Fruit fly (Drosophila melanogaster): ENCODE data around the gene pps.

The pps gene

DNA sequence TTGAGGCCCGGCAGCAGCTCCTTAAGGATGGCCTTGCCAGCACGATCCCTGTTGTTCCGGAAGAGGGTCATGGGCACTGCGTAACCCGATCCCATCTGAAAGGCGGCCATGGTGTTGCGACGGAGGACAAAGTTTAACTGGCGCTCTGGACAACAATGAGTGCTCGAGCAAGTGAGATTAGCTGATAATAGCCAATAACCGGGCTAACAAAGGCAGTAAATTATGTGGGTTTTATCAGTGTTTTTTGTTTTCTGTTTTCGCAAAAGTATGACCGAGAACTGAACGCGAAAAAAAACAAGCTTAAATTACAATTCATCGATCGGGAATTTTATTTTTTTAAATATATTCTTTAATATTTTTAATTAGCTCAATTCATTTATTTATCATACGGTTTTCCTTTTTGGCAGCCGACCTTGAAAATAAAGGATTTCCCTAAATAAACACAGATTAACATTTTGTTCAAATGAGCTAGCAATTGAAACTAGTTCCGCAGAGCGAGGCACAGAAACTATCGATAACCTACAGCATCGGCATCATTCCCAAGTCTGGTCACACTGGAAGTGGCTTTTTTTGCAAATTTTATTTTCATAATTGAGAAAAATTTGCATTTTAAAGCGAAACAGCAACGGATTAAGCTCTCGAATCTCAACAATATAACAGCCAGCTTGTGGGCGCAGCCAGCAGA, at the start of gene pps, which contains the start of gene Dip-C:
pps (plus strand) TSS at position 555 of the 685 bp plus-strand sequence.
Dip-C (minus strand) TSS at position 486 of the 685 bp plus-strand sequence.
- TF ChIP-seq Rel (GFP tag; optimal IDR thresholded peaks at IDR 0.05) (no peak), Rel (tag; optimal IDR thresholded peaks at IDR 0.05) (peak; percentile 83), Sp1 (GFP tag; optimal IDR thresholded peaks at IDR 0.05) (peak; percentile 26), Abd-B (GFP tag; optimal IDR thresholded peaks at IDR 0.05) (no peak), psq (GFP tag; optimal IDR thresholded peaks at IDR 0.05) (peak; percentile 4)

DNA sequence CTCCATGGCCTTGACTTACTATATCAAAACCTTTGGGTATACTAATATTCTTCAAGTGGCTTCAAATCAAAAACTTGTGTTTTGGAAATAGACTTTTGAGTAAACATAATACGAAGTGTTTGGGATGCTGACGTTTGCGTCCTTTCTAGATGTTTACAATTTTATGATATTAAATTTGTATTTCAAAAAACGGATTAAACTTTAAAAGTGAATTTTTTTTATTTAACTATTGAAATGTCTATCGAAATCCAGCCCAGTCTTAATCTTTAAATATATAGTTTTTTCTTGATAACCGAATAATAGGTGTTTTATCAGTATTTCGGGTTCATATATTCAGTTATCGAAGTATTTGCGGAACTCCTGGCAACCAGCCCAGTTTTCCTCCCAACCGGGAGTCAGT, 49.0 kb upstream of the pps start, which contains the start of gene Tim17a1:
Tim17a1 (minus strand) TSS at position 101 of the 400 bp plus-strand sequence.
- no peak for TF ChIP-seq Jra (GFP tag; optimal IDR thresholded peaks at IDR 0.05)
- TF ChIP-seq Mio (GFP tag; optimal IDR thresholded peaks at IDR 0.05): no peak
- TF ChIP-seq psq (GFP tag; optimal IDR thresholded peaks at IDR 0.05): no peak
- no peak for TF ChIP-seq Hr78 (GFP tag; optimal IDR thresholded peaks at IDR 0.05)
- no peak for TF ChIP-seq sv (GFP tag; optimal IDR thresholded peaks at IDR 0.05)
- no peak for TF ChIP-seq Hnf4 (GFP tag; optimal IDR thresholded peaks at IDR 0.05)
- TF ChIP-seq Dif (GFP tag; optimal IDR thresholded peaks at IDR 0.05; ENCODE audit: partially characterized antibody): no peak
- TF ChIP-seq foxo (GFP tag; optimal IDR thresholded peaks at IDR 0.05): no peak
- no peak for TF ChIP-seq sage (GFP tag; optimal IDR thresholded peaks at IDR 0.05)
- TF ChIP-seq dsf (GFP tag; optimal IDR thresholded peaks at IDR 0.05; ENCODE audit: borderline replicate concordance): no peak
- TF ChIP-seq ey (GFP tag; optimal IDR thresholded peaks at IDR 0.05): no peak
- TF ChIP-seq Dfd (GFP tag; optimal IDR thresholded peaks at IDR 0.05): no peak
- no peak for TF ChIP-seq woc (GFP tag; optimal IDR thresholded peaks at IDR 0.05)
- no peak for TF ChIP-seq Myc (optimal IDR thresholded peaks at IDR 0.05)

DNA sequence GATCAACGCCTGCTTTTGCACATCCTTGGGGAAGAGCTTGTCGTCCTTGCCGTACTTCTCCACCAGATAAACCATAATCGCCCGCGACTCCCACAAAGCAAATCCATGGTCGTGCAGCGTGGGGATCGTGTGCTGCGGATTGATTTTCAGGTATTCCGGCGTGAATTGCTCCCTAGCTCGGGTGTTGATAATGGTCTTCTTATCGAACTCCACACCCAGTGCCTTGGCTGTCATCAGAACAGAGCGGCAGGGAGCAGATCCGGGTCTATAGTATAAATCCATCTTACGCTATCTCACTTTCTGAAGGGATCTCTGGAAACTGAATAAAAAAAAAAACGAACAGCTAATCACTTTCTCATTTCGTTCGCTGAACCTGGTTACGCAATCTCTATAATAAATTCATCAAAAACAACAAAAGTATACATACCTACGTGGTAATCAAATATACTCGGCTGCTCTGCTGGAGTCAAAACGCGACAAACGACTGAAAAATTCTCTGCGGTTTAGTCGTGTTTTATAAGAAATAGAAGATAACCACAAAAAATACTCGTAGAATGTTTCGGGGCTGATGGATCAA, 48.3 kb upstream of the pps start, which contains the start of gene GstD10:
GstD10 (minus strand) TSS at position 472 of the 577 bp plus-strand sequence.
- TF ChIP-seq ey (GFP tag; optimal IDR thresholded peaks at IDR 0.05): no peak
- TF ChIP-seq Myc (optimal IDR thresholded peaks at IDR 0.05): no peak
- TF ChIP-seq psq (GFP tag; optimal IDR thresholded peaks at IDR 0.05): no peak
- no peak for TF ChIP-seq Abd-B (GFP tag; optimal IDR thresholded peaks at IDR 0.05)
- TF ChIP-seq br (GFP tag; optimal IDR thresholded peaks at IDR 0.05): no peak
- TF ChIP-seq Hr78 (GFP tag; optimal IDR thresholded peaks at IDR 0.05): no peak
- no peak for TF ChIP-seq woc (GFP tag; optimal IDR thresholded peaks at IDR 0.05)
- no peak for TF ChIP-seq OdsH (GFP tag; optimal IDR thresholded peaks at IDR 0.05)
- no peak for TF ChIP-seq Sp1 (GFP tag; optimal IDR thresholded peaks at IDR 0.05)
- no peak for TF ChIP-seq dl (GFP tag; optimal IDR thresholded peaks at IDR 0.05; ENCODE audit: insufficient read depth in 1 of 2, partially characterized antibody in 2 of 2)
- TF ChIP-seq CG32264 (GFP tag; optimal IDR thresholded peaks at IDR 0.05): no peak
- TF ChIP-seq Hr83 (GFP tag; optimal IDR thresholded peaks at IDR 0.05; ENCODE audit: poor library complexity, severe bottlenecking): no peak
- no peak for TF ChIP-seq CrebA (GFP tag; optimal IDR thresholded peaks at IDR 0.05; ENCODE audit: borderline replicate concordance)
- TF ChIP-seq Vsx2 (GFP tag; optimal IDR thresholded peaks at IDR 0.05; ENCODE audit: partially characterized antibody): no peak
- TF ChIP-seq lola (GFP tag; optimal IDR thresholded peaks at IDR 0.05): no peak
- TF ChIP-seq brk (GFP tag; optimal IDR thresholded peaks at IDR 0.05): no peak
- no peak for TF ChIP-seq usp (GFP tag; optimal IDR thresholded peaks at IDR 0.05)

DNA sequence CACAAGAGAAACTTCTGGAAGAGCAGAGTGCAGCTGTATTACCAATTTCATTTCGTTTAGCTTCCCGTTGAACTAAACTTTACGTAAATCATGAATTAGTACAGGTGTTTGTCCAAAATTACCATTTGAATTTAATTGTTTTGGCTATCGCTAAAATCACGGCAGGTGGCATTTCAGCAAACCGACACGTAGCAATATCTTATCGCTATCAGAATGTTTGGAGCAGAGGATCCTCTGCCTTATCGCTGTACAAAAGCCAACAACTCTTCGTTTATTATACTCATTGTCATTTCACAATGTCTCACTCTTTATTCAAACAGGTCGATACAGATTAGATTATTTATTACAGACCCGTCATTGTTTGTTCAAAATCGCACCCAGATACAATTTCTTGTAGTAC, 47.7 kb upstream of the pps start:
- TF ChIP-seq Abd-B (GFP tag; optimal IDR thresholded peaks at IDR 0.05): no peak
- TF ChIP-seq dmrt93B (GFP tag; optimal IDR thresholded peaks at IDR 0.05): no peak
- TF ChIP-seq HLH106 (tag; optimal IDR thresholded peaks at IDR 0.05): no peak
- no peak for TF ChIP-seq lola (GFP tag; optimal IDR thresholded peaks at IDR 0.05)
- TF ChIP-seq dsf (GFP tag; optimal IDR thresholded peaks at IDR 0.05; ENCODE audit: borderline replicate concordance): no peak
- TF ChIP-seq sv (GFP tag; optimal IDR thresholded peaks at IDR 0.05): no peak
- no peak for TF ChIP-seq foxo (GFP tag; optimal IDR thresholded peaks at IDR 0.05)
- TF ChIP-seq Hr83 (GFP tag; optimal IDR thresholded peaks at IDR 0.05; ENCODE audit: poor library complexity, severe bottlenecking): no peak
- TF ChIP-seq CrebA (GFP tag; optimal IDR thresholded peaks at IDR 0.05; ENCODE audit: borderline replicate concordance): no peak
- TF ChIP-seq jim (GFP tag; optimal IDR thresholded peaks at IDR 0.05): no peak
- no peak for TF ChIP-seq Myc (optimal IDR thresholded peaks at IDR 0.05)
- TF ChIP-seq Mio (GFP tag; optimal IDR thresholded peaks at IDR 0.05): no peak
- TF ChIP-seq GATAd (GFP tag; optimal IDR thresholded peaks at IDR 0.05): no peak
- no peak for TF ChIP-seq Hr78 (GFP tag; optimal IDR thresholded peaks at IDR 0.05)
- no peak for TF ChIP-seq fru (GFP tag; optimal IDR thresholded peaks at IDR 0.05)
- TF ChIP-seq Dif (GFP tag; optimal IDR thresholded peaks at IDR 0.05; ENCODE audit: partially characterized antibody): no peak
- TF ChIP-seq ey (GFP tag; optimal IDR thresholded peaks at IDR 0.05): no peak
- TF ChIP-seq Sp1 (GFP tag; optimal IDR thresholded peaks at IDR 0.05): no peak
- TF ChIP-seq Jra (GFP tag; optimal IDR thresholded peaks at IDR 0.05): no peak
- TF ChIP-seq br (GFP tag; optimal IDR thresholded peaks at IDR 0.05): no peak

All from whole organism, wandering third instar larva.